Worm (Caenorhabditis elegans) whole organism, L1 larva: ENCODE results near the gene C44B9.2.
A peak's percentile ranks its signal among the peaks of the same experiment; 100 is the strongest.

ENCODE experiments used
- C34B4.2 ChIP-seq: sonication (generic microtip); optimal IDR thresholded peaks from 2 replicates; lab custom pipeline; 2017; ENCODE audit warnings: mild to moderate bottlenecking, missing genetic modification characterization, missing compliant biosample characterization
- ama-1 ChIP-seq: fragments of 150-350 bp; optimal IDR thresholded peaks from 2 replicates; lab custom pipeline; 2014
- blmp-1 ChIP-seq: fragments of 150-350 bp; optimal IDR thresholded peaks from 2 replicates; lab custom pipeline; 2014; ENCODE audit warnings: missing biosample characterization, missing genetic modification characterization
- ceh-63 ChIP-seq: fragments of 200-800 bp; sonication (Bioruptor generic); optimal IDR thresholded peaks from 2 replicates; lab custom pipeline; 2018; ENCODE audit warnings: mild to moderate bottlenecking, missing genetic modification characterization, missing compliant biosample characterization
- ceh-8 ChIP-seq: fragments of 200-800 bp; sonication (Bioruptor generic); optimal IDR thresholded peaks from 2 replicates; lab custom pipeline; 2018; ENCODE audit warnings: mild to moderate bottlenecking, missing genetic modification characterization, moderate library complexity, missing compliant biosample characterization
- ces-1 ChIP-seq: fragments of 150-350 bp; optimal IDR thresholded peaks from 2 replicates; lab custom pipeline; 2014; ENCODE audit warnings: missing biosample characterization, missing genetic modification reagents, missing genetic modification characterization
- dpl-1 ChIP-seq, 3 experiments: fragments of 150-350 bp in 2 of 3; sonication (generic microtip) in 1 of 3; optimal IDR thresholded peaks; 2 replicates each; lab custom pipeline; 2014 to 2017; ENCODE audit warnings: missing biosample characterization in 3 of 3, missing genetic modification characterization in 3 of 3, missing genetic modification reagents in 3 of 3
- efl-1 ChIP-seq, 4 experiments: fragments of 150-350 bp; optimal IDR thresholded peaks in 3 of 4; peaks in 1 of 4; 1 replicate in 1 of 4; 2 replicates in 3 of 4; lab custom pipeline; 2014; ENCODE audit warnings: missing biosample characterization in 2 of 4, missing genetic modification characterization in 2 of 4, missing genetic modification reagents in 2 of 4
- egl-27 ChIP-seq, 2 experiments: fragments of 150-350 bp in 1 of 2; sonication (generic microtip); optimal IDR thresholded peaks; 3 replicates each; lab custom pipeline; 2017 to 2018; ENCODE audit warnings: missing biosample characterization in 2 of 2, missing genetic modification characterization in 2 of 2, missing genetic modification reagents in 2 of 2
- elt-3 ChIP-seq, 6 experiments: fragments of 150-350 bp in 1 of 6; sonication (generic microtip); optimal IDR thresholded peaks; 2 replicates each; lab custom pipeline; 2017 to 2018; ENCODE audit warnings: missing biosample characterization in 6 of 6, missing genetic modification characterization in 6 of 6, inconsistent platforms in 1 of 6
- ets-5 ChIP-seq: fragments of 200-800 bp; sonication (Bioruptor generic); IDR thresholded peaks from 2 replicates; pipeline ENCODE4 v1.3.6; 2022; ENCODE audit warnings: missing genetic modification characterization, missing compliant biosample characterization
- fkh-8 ChIP-seq: sonication (generic microtip); optimal IDR thresholded peaks from 2 replicates; lab custom pipeline; 2016; ENCODE audit warnings: mild to moderate bottlenecking, missing genetic modification characterization, missing compliant biosample characterization
- hlh-17 ChIP-seq: fragments of 200-800 bp; sonication (Bioruptor generic); optimal IDR thresholded peaks from 2 replicates; lab custom pipeline; 2018; ENCODE audit warnings: missing genetic modification characterization, mild to moderate bottlenecking, missing compliant biosample characterization, moderate library complexity, borderline replicate concordance
- hlh-4 ChIP-seq: sonication (generic microtip); optimal IDR thresholded peaks from 2 replicates; lab custom pipeline; 2016; ENCODE audit warnings: mild to moderate bottlenecking, missing genetic modification characterization, missing compliant biosample characterization
- jun-1 ChIP-seq: fragments of 150-350 bp; optimal IDR thresholded peaks from 2 replicates; lab custom pipeline; 2014; ENCODE audit warnings: missing biosample characterization, missing genetic modification reagents, missing genetic modification characterization
- lin-35 ChIP-seq, 2 experiments: fragments of 150-350 bp; optimal IDR thresholded peaks; 2 replicates each; lab custom pipeline; 2014; ENCODE audit warnings: missing biosample characterization in 2 of 2, missing genetic modification characterization in 2 of 2, missing genetic modification reagents in 2 of 2
- lin-39 ChIP-seq: fragments of 150-350 bp; optimal IDR thresholded peaks from 2 replicates; lab custom pipeline; 2014; ENCODE audit warnings: missing biosample characterization, missing genetic modification reagents, missing genetic modification characterization
- lsy-2 ChIP-seq, 2 experiments: fragments of 150-350 bp; optimal IDR thresholded peaks; 2 replicates each; lab custom pipeline; 2014; ENCODE audit warnings: missing biosample characterization in 2 of 2, missing genetic modification characterization in 2 of 2
- mep-1 ChIP-seq: fragments of 150-350 bp; optimal IDR thresholded peaks from 2 replicates; lab custom pipeline; 2014; ENCODE audit warnings: missing biosample characterization, missing genetic modification characterization
- nhr-12 ChIP-seq: sonication (generic microtip); optimal IDR thresholded peaks from 2 replicates; lab custom pipeline; 2017; ENCODE audit warnings: missing biosample characterization, missing genetic modification characterization
- nhr-20 ChIP-seq: sonication (generic microtip); optimal IDR thresholded peaks from 2 replicates; lab custom pipeline; 2016; ENCODE audit warnings: mild to moderate bottlenecking, missing genetic modification characterization, missing compliant biosample characterization
- nhr-47 ChIP-seq: sonication (generic microtip); optimal IDR thresholded peaks from 2 replicates; lab custom pipeline; 2016; ENCODE audit warnings: mild to moderate bottlenecking, missing genetic modification characterization, moderate library complexity, missing compliant biosample characterization
- pax-3 ChIP-seq: fragments of 200-800 bp; sonication (Bioruptor generic); optimal IDR thresholded peaks from 2 replicates; lab custom pipeline; 2018; ENCODE audit warnings: mild to moderate bottlenecking, missing genetic modification characterization, moderate library complexity, missing compliant biosample characterization
- rnt-1 ChIP-seq: sonication (generic microtip); optimal IDR thresholded peaks from 2 replicates; lab custom pipeline; 2016; ENCODE audit warnings: mild to moderate bottlenecking, missing genetic modification characterization, moderate library complexity, missing compliant biosample characterization
- skn-1 ChIP-seq: fragments of 150-350 bp; optimal IDR thresholded peaks from 2 replicates; lab custom pipeline; 2014; ENCODE audit warnings: missing biosample characterization, missing genetic modification characterization
- snpc-4 ChIP-seq: fragments of 150-350 bp; optimal IDR thresholded peaks from 2 replicates; lab custom pipeline; 2014; ENCODE audit warnings: missing biosample characterization, missing genetic modification characterization
- snu-23 ChIP-seq: sonication (generic microtip); optimal IDR thresholded peaks from 2 replicates; lab custom pipeline; 2016; ENCODE audit warnings: missing genetic modification characterization, missing compliant biosample characterization
- sptf-1 ChIP-seq: fragments of 150-350 bp; optimal IDR thresholded peaks from 2 replicates; lab custom pipeline; 2014; ENCODE audit warnings: missing biosample characterization, missing genetic modification characterization
- swsn-7 ChIP-seq: sonication (generic microtip); optimal IDR thresholded peaks from 2 replicates; lab custom pipeline; 2016; ENCODE audit warnings: missing genetic modification characterization, missing compliant biosample characterization
- tlp-1 ChIP-seq: fragments of 150-350 bp; optimal IDR thresholded peaks from 2 replicates; lab custom pipeline; 2014; ENCODE audit warnings: missing biosample characterization, missing genetic modification characterization

Gene C44B9.2

DNA sequence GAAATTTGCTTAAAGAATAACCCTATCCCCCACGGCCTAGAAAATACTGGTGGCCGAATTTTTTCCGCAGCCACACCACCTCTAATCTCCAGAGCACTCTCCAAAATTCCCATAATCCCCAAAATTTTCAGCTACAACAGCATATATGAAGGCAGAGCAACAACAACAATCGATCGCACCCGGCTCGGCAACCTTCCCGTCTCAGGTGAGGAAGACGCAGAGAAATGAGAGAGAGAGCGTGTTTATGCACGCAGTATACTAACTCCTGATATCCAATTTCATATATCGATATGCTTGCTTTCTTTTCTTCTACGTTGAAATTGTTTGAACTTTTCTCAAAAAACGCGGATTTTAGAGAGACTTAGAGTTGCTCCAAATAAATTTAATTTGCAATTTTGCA lies 31.1 kb downstream of the C44B9.2 start (continued):
- TF ChIP-seq nhr-12 (tag; lab: Kevin White, UChicago) (no peak), nhr-47 (tag; lab: Kevin White, UChicago) (peak; percentile 8), elt-3 (tag; optimal IDR thresholded peaks at IDR 0.05; lab: Kevin White, UChicago) (no peak), ets-5 (GFP tag; lab: Robert Waterston, UW) (no peak), ama-1 (lab: Kevin White, UChicago) (no peak), lsy-2 (tag; optimal IDR thresholded peaks at IDR 0.05; lab: Kevin White, UChicago) (peak in 1 of 2 experiments; percentile 26), snpc-4 (no peak), skn-1 (tag; lab: Kevin White, UChicago) (no peak), dpl-1 (GFP tag; optimal IDR thresholded peaks at IDR 0.05; lab: Kevin White, UChicago) (peak in 2 of 3 experiments; percentile 22 to 48), pax-3 (tag; lab: Kevin White, UChicago) (no peak), nhr-20 (tag; lab: Kevin White, UChicago) (no peak), lin-39 (tag; lab: Kevin White, UChicago) (no peak), ceh-63 (GFP tag; lab: Kevin White, UChicago) (no peak), fkh-8 (peak; percentile 73), C34B4.2 (no peak)

DNA sequence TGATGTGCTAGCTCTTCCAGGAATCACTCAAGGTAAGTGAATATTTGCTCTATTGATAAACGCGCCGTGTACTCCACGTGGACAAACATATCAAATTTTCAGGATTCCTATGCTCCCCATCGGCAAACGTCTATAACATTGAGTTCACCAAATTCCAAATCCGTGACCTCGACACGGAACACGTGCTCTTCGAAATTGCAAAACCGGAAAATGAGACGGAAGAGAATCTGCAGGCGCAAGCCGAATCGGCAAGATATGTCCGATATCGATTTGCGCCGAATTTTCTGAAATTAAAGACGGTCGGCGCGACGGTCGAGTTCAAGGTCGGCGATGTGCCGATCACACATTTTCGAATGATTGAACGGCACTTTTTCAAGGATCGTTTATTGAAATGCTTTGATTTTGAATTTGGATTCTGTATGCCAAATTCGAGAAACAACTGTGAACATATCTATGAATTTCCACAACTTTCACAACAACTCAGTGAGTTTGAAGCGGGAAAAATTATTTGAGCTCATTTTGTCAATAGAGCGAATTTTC lies 32.5 kb downstream of the C44B9.2 start:
- TF ChIP-seq swsn-7 (tag; lab: Kevin White, UChicago) = no peak
- no peak for TF ChIP-seq efl-1 (optimal IDR thresholded peaks at IDR 0.05; lab: Kevin White, UChicago)
- peak; percentile 40 to 97 for TF ChIP-seq efl-1 (GFP tag; optimal IDR thresholded peaks at IDR 0.05 in 1 of 2; lab: Kevin White, UChicago)
- TF ChIP-seq lin-35 (GFP tag; optimal IDR thresholded peaks at IDR 0.05; lab: Kevin White, UChicago) = peak in 1 of 2 experiments; percentile 27
- peak in 2 of 3 experiments; percentile 27 to 62 for TF ChIP-seq dpl-1 (GFP tag; optimal IDR thresholded peaks at IDR 0.05; lab: Kevin White, UChicago)

DNA sequence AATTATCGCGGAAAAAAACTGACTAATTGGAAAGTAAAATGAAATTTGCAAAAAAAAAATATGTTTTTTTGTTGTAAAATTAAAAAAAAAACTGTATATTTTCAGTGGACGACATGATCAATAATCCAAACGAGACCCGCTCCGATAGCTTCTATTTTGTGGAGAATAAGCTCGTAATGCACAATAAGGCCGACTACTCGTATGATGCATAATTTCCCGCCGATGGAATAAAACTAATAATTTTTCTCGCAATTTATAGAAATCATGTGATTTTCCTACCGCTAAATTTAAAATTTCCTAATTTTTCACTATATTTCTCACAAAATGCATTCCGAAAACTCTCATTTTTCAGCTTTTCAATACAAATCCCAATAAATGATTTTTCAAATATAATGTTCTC lies 33.3 kb downstream of the C44B9.2 start:
- TF ChIP-seq dpl-1 (GFP tag; optimal IDR thresholded peaks at IDR 0.05; lab: Kevin White, UChicago) (peak in 1 of 3 experiments; percentile 39), hlh-4 (tag; lab: Kevin White, UChicago) (no peak), efl-1 (optimal IDR thresholded peaks at IDR 0.05; lab: Kevin White, UChicago) (no peak), efl-1 (GFP tag; optimal IDR thresholded peaks at IDR 0.05 in 1 of 2; lab: Kevin White, UChicago) (peak in 1 of 2 experiments; percentile 68)
- TF ChIP-seq, all 84 proteins: peak for 2

DNA sequence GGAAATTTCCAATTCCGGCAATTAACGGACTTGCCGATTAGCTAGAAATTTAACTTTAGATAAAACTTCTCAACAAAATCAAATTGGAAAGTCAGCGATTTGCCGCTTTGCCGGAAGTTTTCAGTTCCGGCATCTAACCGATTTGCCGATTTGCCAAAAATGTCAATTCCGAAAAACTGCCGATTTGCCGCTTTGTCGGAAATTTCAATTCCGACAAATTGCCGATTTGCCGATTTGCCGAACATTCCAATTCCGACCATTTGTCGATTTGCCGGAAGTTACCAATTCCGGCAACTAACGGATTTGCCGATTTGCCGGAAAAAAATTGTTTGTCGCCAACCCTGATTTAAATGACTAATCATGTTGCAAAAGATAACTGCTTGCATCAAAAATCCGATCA lies 33.9 kb downstream of the C44B9.2 start:
- TF ChIP-seq efl-1 (optimal IDR thresholded peaks at IDR 0.05; lab: Kevin White, UChicago) = no peak
- TF ChIP-seq efl-1 (GFP tag; optimal IDR thresholded peaks at IDR 0.05 in 1 of 2; lab: Kevin White, UChicago) = peak in 1 of 2 experiments; percentile 94
- TF ChIP-seq swsn-7 (tag; lab: Kevin White, UChicago) = no peak
- TF ChIP-seq tlp-1 = no peak
- no peak for TF ChIP-seq jun-1 (tag; lab: Kevin White, UChicago)
- TF ChIP-seq rnt-1 (tag; lab: Kevin White, UChicago) = no peak

DNA sequence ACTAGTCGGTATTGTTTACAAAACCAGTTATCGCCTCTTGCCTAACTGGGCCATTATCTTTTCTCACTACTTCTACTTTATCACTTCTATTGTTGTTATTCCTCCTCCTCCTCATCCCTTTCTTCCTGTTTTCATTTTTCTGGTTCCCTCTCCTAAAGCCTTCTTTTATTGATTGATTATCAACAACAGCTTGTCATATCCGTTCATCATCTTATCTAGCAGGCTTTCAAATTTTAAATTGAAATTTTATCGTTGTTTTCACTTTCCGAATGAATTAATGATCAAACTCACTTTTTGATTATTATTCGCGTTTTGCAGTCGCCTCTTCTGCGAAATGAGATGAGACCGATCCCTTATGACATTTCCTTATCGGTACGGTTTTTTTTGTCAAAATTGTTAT lies 35.9 kb downstream of the C44B9.2 start, which contains the start of gene cut-6:
cut-6 (plus strand) TSS at position 301 of the 400 bp plus-strand sequence.
- TF ChIP-seq ces-1 (GFP tag; lab: Kevin White, UChicago) (no peak), blmp-1 (peak; percentile 57), rnt-1 (tag; lab: Kevin White, UChicago) (no peak), sptf-1 (no peak)

DNA sequence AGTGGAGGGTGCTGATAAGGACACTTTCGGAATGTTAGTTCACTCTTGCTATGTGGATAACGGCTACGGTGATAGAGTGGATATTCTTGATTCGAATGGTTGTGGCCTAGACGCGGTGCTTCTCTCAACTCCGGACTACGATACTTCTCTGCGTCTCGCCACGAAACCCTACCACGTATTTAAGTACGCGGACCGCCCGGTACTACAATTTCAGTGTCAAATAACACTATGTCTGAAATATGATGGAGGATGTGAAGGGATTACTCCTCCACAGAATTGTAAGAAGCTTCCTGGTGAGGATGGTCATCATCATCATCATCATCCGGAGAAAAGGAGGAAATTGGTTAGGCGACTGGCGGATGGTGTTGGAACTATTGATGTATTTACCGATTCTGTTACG lies 39.7 kb downstream of the C44B9.2 start:
- no peak for TF ChIP-seq snu-23 (GFP tag; lab: Kevin White, UChicago)
- no peak for TF ChIP-seq tlp-1

DNA sequence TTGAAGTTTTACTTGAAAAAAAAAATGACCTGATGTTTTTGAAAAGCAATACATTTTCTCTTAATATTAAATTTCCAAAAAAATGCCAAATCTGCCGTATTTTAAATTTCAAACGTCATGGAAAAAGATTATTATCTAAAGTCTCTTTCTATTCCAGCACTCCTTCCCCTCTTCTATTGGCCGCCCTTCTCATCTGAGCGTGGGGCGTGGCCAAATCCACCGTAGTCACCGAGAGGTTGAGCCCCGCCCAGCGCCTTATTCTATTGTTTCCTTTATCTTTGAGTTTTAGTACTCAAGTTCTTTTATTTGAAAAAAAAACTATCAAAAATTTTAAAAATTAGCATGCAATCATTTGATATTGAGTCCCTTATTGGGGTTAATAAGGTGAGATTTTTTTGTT lies 44.8 kb downstream of the C44B9.2 start, which contains the start of gene vab-7:
vab-7 (plus strand) TSS at position 301 of the 400 bp plus-strand sequence.
- TF ChIP-seq mep-1 = no peak
- no peak for TF ChIP-seq hlh-17 (GFP tag; lab: Kevin White, UChicago)
- no peak for TF ChIP-seq fkh-8
- TF ChIP-seq nhr-47 (tag; lab: Kevin White, UChicago) = no peak
- TF ChIP-seq ama-1 (lab: Kevin White, UChicago) = no peak
- no peak for TF ChIP-seq egl-27 (tag; optimal IDR thresholded peaks at IDR 0.05; lab: Kevin White, UChicago)
- no peak for TF ChIP-seq ceh-8
